Worm (Caenorhabditis elegans) whole organism, L1 larva: Measurements from ENCODE around the gene ZC302.3.

Experiments used
- dpl-1 ChIP-seq, 3 experiments: fragments of 150-350 bp in 2 of 3; sonication (generic microtip) in 1 of 3; optimal IDR thresholded peaks; 2 replicates each; lab custom pipeline; 2014 to 2017; ENCODE audit warnings: missing biosample characterization in 3 of 3, missing genetic modification characterization in 3 of 3, missing genetic modification reagents in 3 of 3
- elt-3 ChIP-seq, 6 experiments: fragments of 150-350 bp in 1 of 6; sonication (generic microtip); optimal IDR thresholded peaks; 2 replicates each; lab custom pipeline; 2017 to 2018; ENCODE audit warnings: missing biosample characterization in 6 of 6, missing genetic modification characterization in 6 of 6, inconsistent platforms in 1 of 6
- lin-13 ChIP-seq: fragments of 150-350 bp; optimal IDR thresholded peaks from 2 replicates; lab custom pipeline; 2014; ENCODE audit warnings: missing biosample characterization, missing genetic modification reagents, missing genetic modification characterization
- mep-1 ChIP-seq: fragments of 150-350 bp; optimal IDR thresholded peaks from 2 replicates; lab custom pipeline; 2014; ENCODE audit warnings: missing biosample characterization, missing genetic modification characterization
- nhr-11 ChIP-seq: fragments of 150-350 bp; optimal IDR thresholded peaks from 2 replicates; lab custom pipeline; 2014; ENCODE audit warnings: missing biosample characterization, missing genetic modification characterization
- nhr-47 ChIP-seq: sonication (generic microtip); optimal IDR thresholded peaks from 2 replicates; lab custom pipeline; 2016; ENCODE audit warnings: mild to moderate bottlenecking, missing genetic modification characterization, moderate library complexity, missing compliant biosample characterization
- unc-86 ChIP-seq: sonication (generic microtip); optimal IDR thresholded peaks from 2 replicates; lab custom pipeline; 2016; ENCODE audit warnings: missing genetic modification characterization, missing compliant biosample characterization
- ztf-11 ChIP-seq, 2 experiments: sonication (generic microtip); optimal IDR thresholded peaks; 2 replicates each; lab custom pipeline; 2016 to 2017; ENCODE audit warnings: missing genetic modification characterization in 2 of 2, missing biosample characterization in 1 of 2, missing compliant biosample characterization in 1 of 2

DNA sequence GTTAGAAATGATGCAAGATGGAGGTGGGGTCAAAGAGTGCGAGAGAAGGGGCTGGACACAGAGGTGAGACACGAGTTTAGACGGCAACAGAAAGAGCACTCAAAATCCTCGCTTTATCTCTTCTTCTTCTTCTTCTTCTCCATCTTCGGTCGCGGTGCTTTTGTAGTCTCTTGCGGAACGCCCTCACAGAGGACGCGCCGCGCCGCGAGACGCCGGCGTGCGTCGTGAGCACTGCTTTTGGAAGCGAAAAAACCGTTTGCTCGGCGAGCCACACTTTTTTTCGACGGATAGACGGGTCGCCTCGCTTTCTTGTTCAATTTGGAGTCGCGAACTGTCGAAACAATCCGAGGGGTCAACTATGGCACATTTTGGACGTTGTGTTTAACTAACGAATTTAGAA lies 49.7 kb upstream of the ZC302.3 start, which contains the start of gene D1054.9:
- TF ChIP-seq nhr-11 (no peak), mep-1 (tag; lab: Kevin White, UChicago) (no peak), lin-13 (GFP tag; lab: Kevin White, UChicago) (no peak), elt-3 (tag; optimal IDR thresholded peaks at IDR 0.05; lab: Kevin White, UChicago) (no peak), nhr-47 (tag; lab: Kevin White, UChicago) (no peak), dpl-1 (GFP tag; optimal IDR thresholded peaks at IDR 0.05; lab: Kevin White, UChicago) (no peak), ztf-11 (tag; optimal IDR thresholded peaks at IDR 0.05; lab: Kevin White, UChicago) (no peak), unc-86 (tag; lab: Kevin White, UChicago) (no peak)
